Worm (Caenorhabditis elegans) whole organism, L1 larva: ENCODE data around the gene C36E8.6.

Experiments
- C04F5.9 ChIP-seq: sonication (generic microtip); optimal IDR thresholded peaks from 2 replicates; lab custom pipeline; 2016; ENCODE audit warnings: missing genetic modification characterization, missing compliant biosample characterization
- C16A3.4 ChIP-seq: fragments of 150-350 bp; optimal IDR thresholded peaks from 2 replicates; lab custom pipeline; 2014; ENCODE audit warnings: missing biosample characterization, missing genetic modification characterization
- F16B12.6 ChIP-seq: fragments of 150-350 bp; optimal IDR thresholded peaks from 2 replicates; lab custom pipeline; 2014; ENCODE audit warnings: missing biosample characterization, missing genetic modification characterization
- Y116A8C.19 ChIP-seq: sonication (generic microtip); optimal IDR thresholded peaks from 2 replicates; lab custom pipeline; 2016; ENCODE audit warnings: missing compliant biosample characterization, missing genetic modification characterization, borderline replicate concordance
- aha-1 ChIP-seq: fragments of 150-350 bp; optimal IDR thresholded peaks from 2 replicates; lab custom pipeline; 2014; ENCODE audit warnings: missing biosample characterization, missing genetic modification characterization
- aly-2 ChIP-seq: fragments of 150-350 bp; optimal IDR thresholded peaks from 2 replicates; lab custom pipeline; 2014; ENCODE audit warnings: missing biosample characterization, missing genetic modification characterization
- ama-1 ChIP-seq: fragments of 150-350 bp; optimal IDR thresholded peaks from 2 replicates; lab custom pipeline; 2014
- blmp-1 ChIP-seq: fragments of 150-350 bp; optimal IDR thresholded peaks from 2 replicates; lab custom pipeline; 2014; ENCODE audit warnings: missing biosample characterization, missing genetic modification characterization
- ceh-8 ChIP-seq: fragments of 200-800 bp; sonication (Bioruptor generic); optimal IDR thresholded peaks from 2 replicates; lab custom pipeline; 2018; ENCODE audit warnings: mild to moderate bottlenecking, missing genetic modification characterization, moderate library complexity, missing compliant biosample characterization
- ceh-82 ChIP-seq, 3 experiments: fragments of 150-350 bp in 1 of 3; sonication (generic microtip) in 2 of 3; optimal IDR thresholded peaks; 2 replicates each; lab custom pipeline; 2014 to 2017; ENCODE audit warnings: missing biosample characterization in 3 of 3, missing genetic modification characterization in 3 of 3
- dpl-1 ChIP-seq, 3 experiments: fragments of 150-350 bp in 2 of 3; sonication (generic microtip) in 1 of 3; optimal IDR thresholded peaks; 2 replicates each; lab custom pipeline; 2014 to 2017; ENCODE audit warnings: missing biosample characterization in 3 of 3, missing genetic modification characterization in 3 of 3, missing genetic modification reagents in 3 of 3
- dsc-1 ChIP-seq: sonication (generic microtip); optimal IDR thresholded peaks from 2 replicates; lab custom pipeline; 2016; ENCODE audit warnings: mild to moderate bottlenecking, missing genetic modification characterization, missing compliant biosample characterization
- efl-1 ChIP-seq, 4 experiments: fragments of 150-350 bp; optimal IDR thresholded peaks in 3 of 4; peaks in 1 of 4; 1 replicate in 1 of 4; 2 replicates in 3 of 4; lab custom pipeline; 2014; ENCODE audit warnings: missing biosample characterization in 2 of 4, missing genetic modification characterization in 2 of 4, missing genetic modification reagents in 2 of 4
- efl-3 ChIP-seq: fragments of 200-800 bp; sonication (Bioruptor generic); optimal IDR thresholded peaks from 2 replicates; lab custom pipeline; 2018; ENCODE audit warnings: mild to moderate bottlenecking, missing genetic modification characterization, missing compliant biosample characterization
- elt-2 ChIP-seq: sonication (generic microtip); optimal IDR thresholded peaks from 2 replicates; lab custom pipeline; 2016; ENCODE audit warnings: missing genetic modification characterization, mild to moderate bottlenecking, inconsistent platforms, missing compliant biosample characterization, missing genetic modification reagents
- elt-3 ChIP-seq, 6 experiments: fragments of 150-350 bp in 1 of 6; sonication (generic microtip); optimal IDR thresholded peaks; 2 replicates each; lab custom pipeline; 2017 to 2018; ENCODE audit warnings: missing biosample characterization in 6 of 6, missing genetic modification characterization in 6 of 6, inconsistent platforms in 1 of 6
- fkh-4 ChIP-seq: sonication (generic microtip); optimal IDR thresholded peaks from 2 replicates; lab custom pipeline; 2016; ENCODE audit warnings: missing compliant biosample characterization, missing genetic modification characterization, borderline replicate concordance
- fos-1 ChIP-seq: fragments of 150-350 bp; optimal IDR thresholded peaks from 2 replicates; lab custom pipeline; 2014; ENCODE audit warnings: missing biosample characterization, missing genetic modification characterization
- grh-1 ChIP-seq: fragments of 200-800 bp; sonication (Bioruptor generic); IDR thresholded peaks from 2 replicates; pipeline ENCODE4 v1.3.6; 2022; ENCODE audit warnings: missing genetic modification reagents, missing genetic modification characterization, missing compliant biosample characterization
- hpl-2 ChIP-seq: fragments of 150-350 bp; optimal IDR thresholded peaks from 2 replicates; lab custom pipeline; 2014; ENCODE audit warnings: missing biosample characterization, missing genetic modification reagents, missing genetic modification characterization
- lin-13 ChIP-seq: fragments of 150-350 bp; optimal IDR thresholded peaks from 2 replicates; lab custom pipeline; 2014; ENCODE audit warnings: missing biosample characterization, missing genetic modification reagents, missing genetic modification characterization
- lin-15B ChIP-seq: fragments of 150-350 bp; sonication (generic microtip); optimal IDR thresholded peaks from 3 replicates; lab custom pipeline; 2014; ENCODE audit warnings: missing biosample characterization, missing genetic modification characterization
- lin-35 ChIP-seq, 2 experiments: fragments of 150-350 bp; optimal IDR thresholded peaks; 2 replicates each; lab custom pipeline; 2014; ENCODE audit warnings: missing biosample characterization in 2 of 2, missing genetic modification characterization in 2 of 2, missing genetic modification reagents in 2 of 2
- mdl-1 ChIP-seq, 2 experiments: fragments of 150-350 bp; optimal IDR thresholded peaks; 2 replicates each; lab custom pipeline; 2014 to 2017; ENCODE audit warnings: missing biosample characterization in 2 of 2, missing genetic modification characterization in 2 of 2, inconsistent platforms in 1 of 2
- nhr-12 ChIP-seq: sonication (generic microtip); optimal IDR thresholded peaks from 2 replicates; lab custom pipeline; 2017; ENCODE audit warnings: missing biosample characterization, missing genetic modification characterization
- nhr-19 ChIP-seq: fragments of 200-800 bp; sonication (Bioruptor generic); conservative IDR thresholded peaks from 2 replicates; pipeline ENCODE4 v1.3.6; 2022; ENCODE audit warnings: missing genetic modification characterization, missing compliant biosample characterization
- nhr-20 ChIP-seq: sonication (generic microtip); optimal IDR thresholded peaks from 2 replicates; lab custom pipeline; 2016; ENCODE audit warnings: mild to moderate bottlenecking, missing genetic modification characterization, missing compliant biosample characterization
- nhr-47 ChIP-seq: sonication (generic microtip); optimal IDR thresholded peaks from 2 replicates; lab custom pipeline; 2016; ENCODE audit warnings: mild to moderate bottlenecking, missing genetic modification characterization, moderate library complexity, missing compliant biosample characterization
- nhr-84 ChIP-seq: sonication (generic microtip); optimal IDR thresholded peaks from 2 replicates; lab custom pipeline; 2017; ENCODE audit warnings: missing biosample characterization, missing genetic modification characterization
- nhr-90 ChIP-seq: sonication (generic microtip); optimal IDR thresholded peaks from 2 replicates; lab custom pipeline; 2016; ENCODE audit warnings: mild to moderate bottlenecking, missing genetic modification characterization, missing compliant biosample characterization; ENCODE audit not compliant: poor library complexity
- pag-3 ChIP-seq: sonication (generic microtip); optimal IDR thresholded peaks from 2 replicates; lab custom pipeline; 2017; ENCODE audit warnings: missing genetic modification characterization, mild to moderate bottlenecking, missing compliant biosample characterization, antibody characterized with exemption, borderline replicate concordance; ENCODE audit not compliant: insufficient read depth
- pqm-1 ChIP-seq: sonication (generic microtip); optimal IDR thresholded peaks from 3 replicates; lab custom pipeline; 2017; ENCODE audit warnings: missing biosample characterization, missing genetic modification characterization
- snpc-4 ChIP-seq: fragments of 150-350 bp; optimal IDR thresholded peaks from 2 replicates; lab custom pipeline; 2014; ENCODE audit warnings: missing biosample characterization, missing genetic modification characterization
- swsn-7 ChIP-seq: sonication (generic microtip); optimal IDR thresholded peaks from 2 replicates; lab custom pipeline; 2016; ENCODE audit warnings: missing genetic modification characterization, missing compliant biosample characterization
- tbx-2 ChIP-seq: sonication (generic microtip); optimal IDR thresholded peaks from 2 replicates; lab custom pipeline; 2016; ENCODE audit warnings: missing genetic modification characterization, missing compliant biosample characterization
- unc-62 ChIP-seq: fragments of 150-350 bp; optimal IDR thresholded peaks from 2 replicates; lab custom pipeline; 2014; ENCODE audit warnings: missing biosample characterization, missing genetic modification reagents, missing genetic modification characterization
- unc-98 ChIP-seq: fragments of 200-800 bp; sonication (Bioruptor generic); IDR thresholded peaks from 2 replicates; pipeline ENCODE4 v1.3.6; 2022; ENCODE audit warnings: missing genetic modification characterization, missing compliant biosample characterization
- vab-15 ChIP-seq: sonication (generic microtip); optimal IDR thresholded peaks from 2 replicates; lab custom pipeline; 2017; ENCODE audit warnings: missing genotype, mild to moderate bottlenecking, missing genetic modification characterization, missing compliant biosample characterization
- zip-4 ChIP-seq: fragments of 200-800 bp; sonication (Bioruptor generic); optimal IDR thresholded peaks from 2 replicates; lab custom pipeline; 2018; ENCODE audit warnings: mild to moderate bottlenecking, missing genetic modification characterization, moderate library complexity, missing compliant biosample characterization
- ztf-11 ChIP-seq, 2 experiments: sonication (generic microtip); optimal IDR thresholded peaks; 2 replicates each; lab custom pipeline; 2016 to 2017; ENCODE audit warnings: missing genetic modification characterization in 2 of 2, missing biosample characterization in 1 of 2, missing compliant biosample characterization in 1 of 2

The C36E8.6 gene

DNA sequence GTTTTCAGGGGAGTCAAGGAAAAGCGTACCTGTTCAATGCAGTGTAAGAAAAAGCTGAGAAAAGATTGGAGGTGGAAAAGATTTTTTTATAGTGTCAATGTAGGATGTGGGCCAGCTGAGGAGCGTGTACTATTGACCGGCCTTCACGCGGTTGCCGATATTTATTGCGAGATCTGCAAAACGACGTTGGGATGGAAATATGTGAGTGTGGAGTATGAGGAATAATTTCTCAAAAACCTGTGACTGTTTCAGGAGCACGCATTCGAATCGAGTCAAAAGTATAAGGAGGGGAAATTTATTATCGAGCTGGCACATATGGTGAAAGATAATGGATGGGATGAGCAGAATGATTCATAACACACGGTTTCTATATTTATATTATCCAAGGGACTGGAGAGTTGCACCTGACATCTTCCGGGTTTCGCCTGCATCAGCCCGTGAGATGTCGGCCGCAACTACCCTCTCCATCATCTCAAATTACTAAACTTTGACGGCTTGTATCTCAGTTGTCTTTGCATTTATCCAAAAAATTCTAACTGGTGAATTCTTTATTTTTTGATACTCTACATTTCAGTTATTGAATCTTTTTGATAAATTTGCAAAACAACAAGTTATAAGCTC lies 30.6 kb upstream of the C36E8.6 start:
- TF ChIP-seq nhr-19 (GFP tag; lab: Robert Waterston, UW), result no peak
- no peak for TF ChIP-seq aly-2 (tag; lab: Kevin White, UChicago)
- TF ChIP-seq ztf-11 (tag; optimal IDR thresholded peaks at IDR 0.05; lab: Kevin White, UChicago), result peak in 1 of 2 experiments; percentile 73
- TF ChIP-seq lin-13 (GFP tag; lab: Kevin White, UChicago), result peak; percentile 41
- no peak for TF ChIP-seq aha-1 (tag; lab: Kevin White, UChicago)
- peak; percentile 81 for TF ChIP-seq snpc-4 (tag; lab: Kevin White, UChicago)
- TF ChIP-seq ama-1, result peak; percentile 41
- TF ChIP-seq vab-15 (tag; lab: Kevin White, UChicago), result no peak
- TF ChIP-seq zip-4 (GFP tag; lab: Kevin White, UChicago), result no peak
- TF ChIP-seq C04F5.9 (tag; lab: Kevin White, UChicago), result no peak
- TF ChIP-seq nhr-84 (tag; lab: Kevin White, UChicago), result no peak
- no peak for TF ChIP-seq elt-3 (tag; optimal IDR thresholded peaks at IDR 0.05; lab: Kevin White, UChicago)
- peak; percentile 6 for TF ChIP-seq tbx-2 (tag; lab: Kevin White, UChicago)

DNA sequence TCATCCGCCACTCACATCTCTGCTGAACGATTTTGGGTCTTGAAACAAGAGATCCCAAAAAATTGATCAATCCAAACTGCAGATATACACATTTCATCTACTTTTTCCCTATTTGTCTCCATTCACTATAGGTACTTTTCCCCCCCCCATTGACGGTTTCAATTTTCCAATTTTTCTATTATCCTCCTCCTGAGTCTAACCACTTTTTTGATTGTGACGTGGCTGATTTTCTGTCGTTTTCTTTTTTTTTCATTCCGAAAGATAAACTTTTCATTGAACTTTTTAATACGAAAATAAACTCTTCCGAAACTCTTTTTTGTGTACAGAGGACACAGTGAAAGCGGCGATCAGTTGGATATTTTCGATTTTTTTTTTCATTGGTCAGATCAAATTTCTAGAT lies 30.0 kb upstream of the C36E8.6 start:
- TF ChIP-seq unc-98 (no peak), lin-35 (GFP tag; optimal IDR thresholded peaks at IDR 0.05; lab: Kevin White, UChicago) (no peak), tbx-2 (tag; lab: Kevin White, UChicago) (no peak), nhr-12 (tag; lab: Kevin White, UChicago) (no peak), nhr-84 (tag; lab: Kevin White, UChicago) (no peak), pag-3 (tag; lab: Kevin White, UChicago) (no peak), hpl-2 (no peak), unc-62 (GFP tag; lab: Kevin White, UChicago) (no peak), efl-1 (optimal IDR thresholded peaks at IDR 0.05; lab: Kevin White, UChicago) (no peak), efl-1 (GFP tag; optimal IDR thresholded peaks at IDR 0.05 in 1 of 2; lab: Kevin White, UChicago) (no peak), F16B12.6 (tag; lab: Kevin White, UChicago) (no peak)
- TF ChIP-seq, all 84 proteins: peak for 0

DNA sequence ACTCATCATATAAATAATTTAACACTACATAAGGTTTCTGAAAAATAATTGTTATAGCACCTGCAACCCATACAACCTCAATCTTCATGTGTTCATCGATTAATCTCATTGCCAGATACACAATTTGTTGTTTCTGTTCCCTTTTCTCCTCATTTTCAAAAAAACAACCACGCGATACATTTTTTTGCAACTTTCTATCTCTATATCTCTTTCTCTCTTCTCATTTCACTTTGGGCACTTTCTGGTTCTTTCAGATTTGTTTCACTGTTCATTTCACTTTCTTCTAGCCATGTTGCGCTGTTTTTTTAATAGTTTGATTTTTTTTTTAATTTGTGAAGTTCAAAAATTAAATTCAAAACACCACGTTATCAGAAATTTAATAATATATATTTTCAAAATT lies 28.7 kb upstream of the C36E8.6 start:
- no peak for TF ChIP-seq lin-15B (tag; lab: Kevin White, UChicago)
- TF ChIP-seq C16A3.4 (tag; lab: Kevin White, UChicago), result no peak
- no peak for TF ChIP-seq fkh-4
- TF ChIP-seq blmp-1 (tag; lab: Kevin White, UChicago), result peak; percentile 53
- no peak for TF ChIP-seq swsn-7 (tag; lab: Kevin White, UChicago)

DNA sequence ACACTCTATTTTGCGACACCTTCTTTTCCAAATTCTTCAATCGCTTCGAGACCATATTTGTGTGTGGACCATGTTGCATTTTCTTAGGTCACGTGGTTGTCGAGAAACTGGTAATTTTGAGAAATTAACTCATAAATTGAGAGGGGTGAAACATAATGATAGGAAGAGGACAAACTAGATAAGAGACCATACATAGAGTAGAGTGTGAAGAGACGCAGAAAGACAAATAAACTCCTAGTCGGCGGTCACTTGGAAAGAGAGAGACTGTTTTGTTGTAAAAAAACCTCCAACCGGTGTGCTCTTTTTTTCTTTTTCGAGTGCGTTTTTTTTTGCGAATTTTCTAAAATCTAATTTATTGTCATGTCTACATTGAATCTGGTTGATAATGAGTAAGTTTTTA lies 27.9 kb upstream of the C36E8.6 start, which contains the start of gene R10E9.3:
TSS of gene R10E9.3 (plus strand) at position 235 of the 400 bp plus-strand sequence.
- no peak for TF ChIP-seq vab-15 (tag; lab: Kevin White, UChicago)
- TF ChIP-seq dsc-1 (tag; lab: Kevin White, UChicago), result no peak
- peak in 1 of 2 experiments; percentile 5 for TF ChIP-seq mdl-1 (tag; optimal IDR thresholded peaks at IDR 0.05; lab: Kevin White, UChicago)
- no peak for TF ChIP-seq Y116A8C.19 (tag; lab: Kevin White, UChicago)
- TF ChIP-seq lin-35 (GFP tag; optimal IDR thresholded peaks at IDR 0.05; lab: Kevin White, UChicago), result peak in 1 of 2 experiments; percentile 40
- no peak for TF ChIP-seq ceh-8 (GFP tag; lab: Kevin White, UChicago)
- TF ChIP-seq dpl-1 (GFP tag; optimal IDR thresholded peaks at IDR 0.05; lab: Kevin White, UChicago), result no peak
- TF ChIP-seq fos-1 (tag; lab: Kevin White, UChicago), result no peak
- no peak for TF ChIP-seq ama-1
- TF ChIP-seq C04F5.9 (tag; lab: Kevin White, UChicago), result no peak
- no peak for TF ChIP-seq pqm-1 (tag; lab: Kevin White, UChicago)
- TF ChIP-seq unc-62 (GFP tag; lab: Kevin White, UChicago), result no peak
- TF ChIP-seq elt-3 (tag; optimal IDR thresholded peaks at IDR 0.05; lab: Kevin White, UChicago), result no peak
- TF ChIP-seq ceh-82 (tag; optimal IDR thresholded peaks at IDR 0.05; lab: Kevin White, UChicago), result no peak
- no peak for TF ChIP-seq efl-3 (GFP tag; lab: Kevin White, UChicago)
- peak; percentile 32 for TF ChIP-seq nhr-20 (tag; lab: Kevin White, UChicago)
- TF ChIP-seq elt-2, result peak; percentile 10
- no peak for TF ChIP-seq nhr-84 (tag; lab: Kevin White, UChicago)
- no peak for TF ChIP-seq nhr-47 (tag; lab: Kevin White, UChicago)
- TF ChIP-seq nhr-90, result no peak
- TF ChIP-seq efl-1 (optimal IDR thresholded peaks at IDR 0.05; lab: Kevin White, UChicago), result no peak
- TF ChIP-seq efl-1 (GFP tag; optimal IDR thresholded peaks at IDR 0.05 in 1 of 2; lab: Kevin White, UChicago), result peak in 1 of 2 experiments; percentile 83
- TF ChIP-seq grh-1 (GFP tag; lab: Robert Waterston, UW), result no peak
- TF ChIP-seq, all 84 proteins: peak for 5
